Worm (Caenorhabditis elegans) whole organism, young adult: ENCODE measurements around the gene lev-8.

Experiments
- B0035.1 ChIP-seq: sonication (generic microtip); optimal IDR thresholded peaks from 2 replicates; lab custom pipeline; 2016; ENCODE audit warnings: missing genetic modification characterization, mild to moderate bottlenecking, missing compliant biosample characterization, missing genotype, missing genetic modification reagents
- B0336.3 ChIP-seq: fragments of 200-800 bp; sonication (Bioruptor generic); IDR thresholded peaks from 2 replicates; pipeline ENCODE4 v1.3.6; 2022; ENCODE audit warnings: missing genetic modification characterization, missing compliant biosample characterization
- F22D6.2 ChIP-seq: sonication (generic microtip); optimal IDR thresholded peaks from 2 replicates; lab custom pipeline; 2016; ENCODE audit warnings: mild to moderate bottlenecking, missing genetic modification characterization, missing compliant biosample characterization
- F37B4.10 ChIP-seq: fragments of 200-800 bp; sonication (Bioruptor generic); IDR thresholded peaks from 2 replicates; pipeline ENCODE4 v1.3.6; 2022; ENCODE audit warnings: missing genetic modification characterization, missing compliant biosample characterization
- F55B11.4 ChIP-seq: sonication (generic microtip); optimal IDR thresholded peaks from 2 replicates; lab custom pipeline; 2016; ENCODE audit warnings: missing compliant biosample characterization, missing genetic modification characterization, borderline replicate concordance; ENCODE audit not compliant: insufficient read depth
- F57A8.1 ChIP-seq: fragments of 200-800 bp; sonication (Bioruptor generic); optimal IDR thresholded peaks from 2 replicates; lab custom pipeline; 2018; ENCODE audit warnings: mild to moderate bottlenecking, missing genetic modification characterization, moderate library complexity, missing compliant biosample characterization
- K11D2.4 ChIP-seq: fragments of 200-800 bp; sonication (Bioruptor generic); IDR thresholded peaks from 2 replicates; pipeline ENCODE4 v1.3.6; 2022; ENCODE audit warnings: missing genetic modification reagents, missing genetic modification characterization, missing compliant biosample characterization
- T26A5.8 ChIP-seq: sonication (generic microtip); optimal IDR thresholded peaks from 2 replicates; lab custom pipeline; 2016; ENCODE audit warnings: missing genetic modification characterization, missing compliant biosample characterization
- Y53G8AR.9 ChIP-seq: fragments of 200-800 bp; sonication (Bioruptor generic); conservative IDR thresholded peaks from 2 replicates; pipeline ENCODE4 v1.3.6; 2022; ENCODE audit warnings: missing genetic modification reagents, missing genetic modification characterization, missing compliant biosample characterization
- Y56A3A.18 ChIP-seq: fragments of 200-800 bp; sonication (Bioruptor generic); IDR thresholded peaks from 2 replicates; pipeline ENCODE4 v1.3.6; 2022; ENCODE audit warnings: missing genetic modification reagents, missing genetic modification characterization, missing compliant biosample characterization
- Y67H2A.10 ChIP-seq: fragments of 200-800 bp; sonication (Bioruptor generic); conservative IDR thresholded peaks from 2 replicates; pipeline ENCODE4 v1.3.6; 2022; ENCODE audit warnings: missing genetic modification reagents, missing genetic modification characterization, missing compliant biosample characterization
- Y79H2A.3 ChIP-seq: fragments of 200-800 bp; sonication (Bioruptor generic); conservative IDR thresholded peaks from 2 replicates; pipeline ENCODE4 v1.3.6; 2022; ENCODE audit warnings: missing genetic modification reagents, missing genetic modification characterization, missing compliant biosample characterization
- Y95B8A.8 ChIP-seq: fragments of 200-800 bp; sonication (Bioruptor generic); IDR thresholded peaks from 2 replicates; pipeline ENCODE4 v1.3.6; 2022; ENCODE audit warnings: missing genetic modification reagents, missing genetic modification characterization, missing compliant biosample characterization
- ama-1 ChIP-seq, 3 experiments: fragments of 150-350 bp in 1 of 3; sonication (generic microtip) in 2 of 3; optimal IDR thresholded peaks; 2 replicates each; lab custom pipeline; 2014 to 2018; ENCODE audit warnings: missing biosample characterization in 2 of 3, missing genetic modification characterization in 2 of 3, missing genetic modification reagents in 2 of 3
- aptf-2 ChIP-seq: fragments of 200-800 bp; sonication (Bioruptor generic); conservative IDR thresholded peaks from 2 replicates; pipeline ENCODE4 v1.3.6; 2022; ENCODE audit warnings: missing genetic modification reagents, missing genetic modification characterization, missing compliant biosample characterization
- athp-1 ChIP-seq: sonication (generic microtip); optimal IDR thresholded peaks from 2 replicates; lab custom pipeline; 2017; ENCODE audit warnings: mild to moderate bottlenecking, missing genetic modification characterization, missing compliant biosample characterization
- ccch-3 ChIP-seq: fragments of 200-800 bp; sonication (Bioruptor generic); optimal IDR thresholded peaks from 2 replicates; lab custom pipeline; 2018; ENCODE audit warnings: mild to moderate bottlenecking, missing genetic modification characterization, missing compliant biosample characterization
- ceh-79 ChIP-seq: sonication (generic microtip); optimal IDR thresholded peaks from 2 replicates; lab custom pipeline; 2017; ENCODE audit warnings: mild to moderate bottlenecking, missing genetic modification characterization, missing compliant biosample characterization
- egl-18 ChIP-seq: fragments of 200-800 bp; sonication (Bioruptor generic); IDR thresholded peaks from 2 replicates; pipeline ENCODE4 v1.3.6; 2022; ENCODE audit warnings: missing genetic modification reagents, missing genetic modification characterization, missing compliant biosample characterization
- fkh-3 ChIP-seq: sonication (generic microtip); optimal IDR thresholded peaks from 2 replicates; lab custom pipeline; 2016; ENCODE audit warnings: mild to moderate bottlenecking, missing genetic modification characterization, missing compliant biosample characterization
- hmg-1.2 ChIP-seq: fragments of 200-800 bp; sonication (Bioruptor generic); IDR thresholded peaks from 2 replicates; pipeline ENCODE4 v1.3.6; 2022; ENCODE audit warnings: missing genetic modification reagents, missing genetic modification characterization, missing compliant biosample characterization
- hrde-1 ChIP-seq: sonication (generic microtip); optimal IDR thresholded peaks from 2 replicates; lab custom pipeline; 2016; ENCODE audit warnings: missing genetic modification characterization, mild to moderate bottlenecking, missing compliant biosample characterization, moderate library complexity, missing genotype, missing genetic modification reagents, borderline replicate concordance
- lag-1 ChIP-seq: fragments of 200-800 bp; sonication (Bioruptor generic); IDR thresholded peaks from 2 replicates; pipeline ENCODE4 v1.3.6; 2022; ENCODE audit warnings: missing genetic modification reagents, missing genetic modification characterization, missing compliant biosample characterization
- lin-35 ChIP-seq, 3 experiments: fragments of 150-350 bp in 2 of 3; sonication (generic microtip) in 1 of 3; optimal IDR thresholded peaks; 2 replicates each; lab custom pipeline; 2014 to 2018; ENCODE audit warnings: missing biosample characterization in 3 of 3, missing genetic modification characterization in 3 of 3, missing genetic modification reagents in 3 of 3
- madf-10 ChIP-seq: sonication (generic microtip); optimal IDR thresholded peaks from 2 replicates; lab custom pipeline; 2016; ENCODE audit warnings: mild to moderate bottlenecking, missing genetic modification characterization, missing compliant biosample characterization
- mcd-1 ChIP-seq: fragments of 200-800 bp; sonication (Bioruptor generic); IDR thresholded peaks from 2 replicates; pipeline ENCODE4 v1.3.6; 2022; ENCODE audit warnings: missing genetic modification reagents, missing genetic modification characterization, missing compliant biosample characterization
- nfya-1 ChIP-seq: sonication (generic microtip); optimal IDR thresholded peaks from 2 replicates; lab custom pipeline; 2017; ENCODE audit warnings: antibody characterized with exemption, missing compliant biosample characterization, missing genetic modification characterization, borderline replicate concordance; ENCODE audit not compliant: insufficient read depth
- nfyb-1 ChIP-seq: fragments of 200-800 bp; sonication (Bioruptor generic); IDR thresholded peaks from 2 replicates; pipeline ENCODE4 v1.3.6; 2022; ENCODE audit warnings: missing genetic modification reagents, missing genetic modification characterization, missing compliant biosample characterization
- nhr-179 ChIP-seq: sonication (generic microtip); optimal IDR thresholded peaks from 2 replicates; lab custom pipeline; 2016; ENCODE audit warnings: mild to moderate bottlenecking, missing genetic modification characterization, missing compliant biosample characterization
- nhr-27 ChIP-seq: fragments of 200-800 bp; sonication (Bioruptor generic); optimal IDR thresholded peaks from 2 replicates; lab custom pipeline; 2018; ENCODE audit warnings: mild to moderate bottlenecking, missing genetic modification characterization, moderate library complexity, missing compliant biosample characterization
- repo-1 ChIP-seq: sonication (generic microtip); optimal IDR thresholded peaks from 2 replicates; lab custom pipeline; 2017; ENCODE audit warnings: mild to moderate bottlenecking, missing genetic modification characterization, missing compliant biosample characterization
- rpc-1 ChIP-seq, 2 experiments: fragments of 150-350 bp in 1 of 2; sonication (generic microtip) in 1 of 2; optimal IDR thresholded peaks; 2 replicates each; lab custom pipeline; 2014 to 2018; ENCODE audit warnings: missing biosample characterization in 1 of 2, missing genetic modification characterization in 1 of 2, missing genetic modification reagents in 1 of 2, missing genotype in 1 of 2
- somi-1 ChIP-seq: fragments of 200-800 bp; sonication (Bioruptor generic); optimal IDR thresholded peaks from 2 replicates; lab custom pipeline; 2018; ENCODE audit warnings: mild to moderate bottlenecking, missing genetic modification characterization, missing compliant biosample characterization
- ztf-18 ChIP-seq: sonication (generic microtip); optimal IDR thresholded peaks from 2 replicates; lab custom pipeline; 2016; ENCODE audit warnings: missing genotype, mild to moderate bottlenecking, missing genetic modification characterization, missing compliant biosample characterization

Gene lev-8

ce11 chrX:11603234-11604108 lies 42.8 kb downstream of the lev-8 start (continued):
- TF ChIP-seq K11D2.4 (GFP tag; lab: Robert Waterston, UW) (peak; percentile 44; the same call in 1 of the 2 replicates), mcd-1 (GFP tag; lab: Robert Waterston, UW) (0 out of 2 replicates have a peak, but pooled peaks have one; percentile 29), egl-18 (no peak), hrde-1 (tag; lab: Kevin White, UChicago) (no peak), Y79H2A.3 (GFP tag; lab: Robert Waterston, UW) (0 out of 2 replicates have a peak, but pooled peaks have one; percentile 51), lin-35 (GFP tag; optimal IDR thresholded peaks at IDR 0.05; lab: Kevin White, UChicago) (peak in 1 of 3 experiments; percentile 56), B0035.1 (tag; lab: Kevin White, UChicago) (peak; percentile 60), T26A5.8 (tag; lab: Kevin White, UChicago) (no peak), ztf-18 (tag; lab: Kevin White, UChicago) (peak; percentile 9), lag-1 (no peak), nhr-179 (tag; lab: Kevin White, UChicago) (no peak), aptf-2 (GFP tag; lab: Robert Waterston, UW) (no peak), Y95B8A.8 (peak; percentile 60; the same call in 1 of the 2 replicates), athp-1 (tag; lab: Kevin White, UChicago) (peak; percentile 26), F57A8.1 (GFP tag; lab: Kevin White, UChicago) (no peak), F55B11.4 (tag; lab: Kevin White, UChicago) (no peak), F37B4.10 (GFP tag; lab: Robert Waterston, UW) (no peak), nfya-1 (tag; lab: Kevin White, UChicago) (no peak), fkh-3 (tag; lab: Kevin White, UChicago) (peak; percentile 67), hmg-1.2 (GFP tag; lab: Robert Waterston, UW) (peak; percentile 15; the same call in 1 of the 2 replicates), ceh-79 (tag; lab: Kevin White, UChicago) (peak; percentile 44), ccch-3 (GFP tag; lab: Kevin White, UChicago) (no peak), nfyb-1 (GFP tag; lab: Robert Waterston, UW) (peak; percentile 53; the same call in 1 of the 2 replicates), Y56A3A.18 (GFP tag; lab: Robert Waterston, UW) (peak; percentile 92), rpc-1 (optimal IDR thresholded peaks at IDR 0.05; lab: Kevin White, UChicago) (no peak), rpc-1 (tag; optimal IDR thresholded peaks at IDR 0.05; lab: Kevin White, UChicago) (no peak), F22D6.2 (tag; lab: Kevin White, UChicago) (peak; percentile 8), nhr-27 (no peak), B0336.3 (peak; percentile 86), repo-1 (peak; percentile 90), Y53G8AR.9 (GFP tag; lab: Robert Waterston, UW) (peak; percentile 81), madf-10 (peak; percentile 66), somi-1 (peak; percentile 68)

DNA sequence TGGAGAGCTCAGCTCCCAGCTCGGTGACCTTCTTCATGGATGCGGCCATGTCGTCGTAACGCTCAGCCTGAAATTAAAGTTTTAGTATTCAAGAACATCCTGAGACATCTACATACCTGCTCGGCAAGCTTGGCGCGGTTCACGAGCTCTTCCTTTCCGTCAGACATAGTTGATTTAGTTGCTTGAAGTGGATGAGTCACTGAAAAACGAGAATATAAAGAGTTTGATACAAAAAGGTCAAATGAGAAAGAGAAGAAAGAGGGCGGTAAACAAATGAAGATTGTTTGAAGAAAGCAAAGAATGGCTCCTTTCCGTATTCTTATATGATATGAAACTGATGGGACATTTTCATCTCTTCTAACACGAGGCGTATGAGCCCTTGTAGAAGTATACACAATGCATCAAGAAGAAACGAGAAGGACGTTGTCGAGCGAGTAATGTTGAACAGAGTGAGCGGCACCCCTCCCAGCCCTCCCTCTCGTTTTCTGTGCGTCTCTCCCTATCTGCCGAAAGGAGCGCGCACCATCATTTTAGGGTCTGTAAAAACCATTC lies 44.6 kb downstream of the lev-8 start, which contains the start of gene ftt-2:
Gene ftt-2 (minus strand): TSS at position 206 of the 552 bp plus-strand sequence.
- TF ChIP-seq Y67H2A.10 (GFP tag; lab: Robert Waterston, UW) (no peak), ama-1 (optimal IDR thresholded peaks at IDR 0.05; lab: Kevin White, UChicago) (peak; percentile 72), ama-1 (GFP tag; optimal IDR thresholded peaks at IDR 0.05; lab: Kevin White, UChicago) (no peak)
